Fruit fly (Drosophila melanogaster): Measurements from ENCODE around the gene wol.

DNA sequence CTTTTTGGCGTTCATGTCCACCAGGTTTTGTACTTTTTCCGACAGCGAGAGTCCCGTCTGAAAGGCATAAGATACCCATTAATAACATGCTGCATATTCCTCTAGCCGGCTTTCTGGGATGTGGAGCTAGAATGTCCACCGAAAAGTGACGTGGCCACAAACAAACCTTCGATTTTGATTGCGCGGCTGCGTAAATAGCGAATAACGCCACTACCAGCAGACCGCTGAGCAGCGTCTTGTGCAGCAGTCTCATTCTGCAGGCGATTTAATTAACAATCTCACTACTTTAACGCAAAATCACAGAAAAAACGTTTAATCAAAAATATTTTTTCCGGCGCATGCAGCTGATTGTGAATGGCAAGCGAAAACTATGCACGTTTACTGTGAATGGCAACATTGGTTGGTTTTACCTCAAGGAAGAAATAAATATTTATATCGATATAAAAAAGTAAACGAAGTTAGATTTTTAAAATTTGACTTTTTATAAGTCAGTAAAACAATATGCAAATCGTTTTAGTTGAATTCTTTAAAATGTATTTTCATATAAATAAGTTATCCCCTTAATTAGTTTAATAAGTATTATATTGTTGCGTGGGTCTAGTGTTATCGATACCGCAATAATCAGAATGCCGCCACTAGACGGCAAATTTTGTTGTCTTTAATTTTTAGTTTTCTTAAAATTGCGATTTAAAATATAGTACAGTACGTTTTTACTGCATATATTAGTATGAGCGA lies 5.2 kb upstream of the wol start, which contains the start of the genes Ostgamma and Mettl14:
- TF ChIP-seq CG34367 (tag; optimal IDR thresholded peaks at IDR 0.05), result no peak
- no peak for TF ChIP-seq Pif1A (GFP tag; optimal IDR thresholded peaks at IDR 0.05)
- TF ChIP-seq Snoo (tag; optimal IDR thresholded peaks at IDR 0.05), result no peak
- TF ChIP-seq CG4496 (GFP tag; IDR thresholded peaks at IDR 0.05), result no peak
- no peak for TF ChIP-seq gl (tag; optimal IDR thresholded peaks at IDR 0.05)
- TF ChIP-seq CG17806 (tag; optimal IDR thresholded peaks at IDR 0.05), result no peak
- TF ChIP-seq CG14655 (GFP tag; optimal IDR thresholded peaks at IDR 0.05), result no peak
- TF ChIP-seq CG8301 (tag; optimal IDR thresholded peaks at IDR 0.05), result no peak
- TF ChIP-seq CG12605 (GFP tag; IDR thresholded peaks at IDR 0.05), result no peak
- no peak for TF ChIP-seq CG9948 (tag; optimal IDR thresholded peaks at IDR 0.05)
- TF ChIP-seq Pif1B (GFP tag; optimal IDR thresholded peaks at IDR 0.05), result no peak
